Fruit fly (Drosophila melanogaster) whole organism, prepupa: ENCODE results near the gene glec.

Experiments used
- CG10631 ChIP-seq: fragments of 200-800 bp; sonication (Bioruptor generic); optimal IDR thresholded peaks from 2 replicates; lab custom pipeline; 2016; ENCODE audit warnings: missing biosample characterization, missing genetic modification characterization
- CG10669 ChIP-seq: fragments of 200-800 bp; sonication (Bioruptor generic); optimal IDR thresholded peaks from 3 replicates; lab custom pipeline; 2018; ENCODE audit warnings: missing biosample characterization, mild to moderate bottlenecking, missing genetic modification characterization, moderate library complexity
- CG11294 ChIP-seq: fragments of 200-800 bp; sonication (Bioruptor generic); IDR thresholded peaks from 2 replicates; pipeline ENCODE4 v1.3.6; 2022; ENCODE audit warnings: missing biosample characterization, missing genetic modification characterization
- CG11762 ChIP-seq: fragments of 200-800 bp; sonication (Bioruptor generic); optimal IDR thresholded peaks from 3 replicates; lab custom pipeline; 2016; ENCODE audit warnings: missing biosample characterization, missing genetic modification characterization; ENCODE audit not compliant: insufficient read depth
- CG11902 ChIP-seq: fragments of 200-800 bp; sonication (Bioruptor generic); optimal IDR thresholded peaks from 3 replicates; lab custom pipeline; 2016; ENCODE audit warnings: missing biosample characterization, missing genetic modification characterization
- CG15336 ChIP-seq: fragments of 200-800 bp; sonication (Bioruptor generic); IDR thresholded peaks from 2 replicates; pipeline ENCODE4 v1.3.6; 2022; ENCODE audit warnings: missing biosample characterization, missing genetic modification characterization
- CG16779 ChIP-seq: fragments of 200-800 bp; sonication (Bioruptor generic); optimal IDR thresholded peaks from 3 replicates; lab custom pipeline; 2017; ENCODE audit warnings: missing biosample characterization, mild to moderate bottlenecking, missing genetic modification characterization
- CG3032 ChIP-seq: fragments of 200-800 bp; optimal IDR thresholded peaks from 2 replicates; lab custom pipeline; 2019; ENCODE audit warnings: missing biosample characterization, mild to moderate bottlenecking, missing genetic modification characterization, moderate library complexity
- CG32006 ChIP-seq: fragments of 200-800 bp; sonication (Bioruptor generic); optimal IDR thresholded peaks from 3 replicates; lab custom pipeline; 2017; ENCODE audit warnings: missing biosample characterization, mild to moderate bottlenecking, missing genetic modification characterization
- CG3919 ChIP-seq: fragments of 200-800 bp; sonication (Bioruptor generic); optimal IDR thresholded peaks from 3 replicates; lab custom pipeline; 2016; ENCODE audit warnings: missing biosample characterization, missing genetic modification characterization
- CG4318 ChIP-seq: fragments of 200-800 bp; sonication (Bioruptor generic); optimal IDR thresholded peaks from 3 replicates; lab custom pipeline; 2017; ENCODE audit warnings: missing biosample characterization, mild to moderate bottlenecking, missing genetic modification characterization
- CG6163 ChIP-seq: fragments of 200-800 bp; sonication (Bioruptor generic); IDR thresholded peaks from 3 replicates; pipeline ENCODE4 v1.3.6; 2022; ENCODE audit warnings: missing biosample characterization, missing genetic modification characterization
- CG6276 ChIP-seq: fragments of 200-800 bp; sonication (Bioruptor generic); optimal IDR thresholded peaks from 2 replicates; lab custom pipeline; 2017; ENCODE audit warnings: missing biosample characterization, mild to moderate bottlenecking, missing genetic modification characterization
- CG6792 ChIP-seq: fragments of 200-800 bp; sonication (Bioruptor generic); optimal IDR thresholded peaks from 3 replicates; lab custom pipeline; 2016; ENCODE audit warnings: missing biosample characterization, missing genetic modification characterization
- CG6808 ChIP-seq: fragments of 200-800 bp; sonication (Bioruptor generic); optimal IDR thresholded peaks from 3 replicates; lab custom pipeline; 2017; ENCODE audit warnings: missing biosample characterization, missing genetic modification characterization, mild to moderate bottlenecking, moderate library complexity, missing genetic modification reagents
- CG6854 ChIP-seq: fragments of 200-800 bp; sonication (Bioruptor generic); optimal IDR thresholded peaks from 2 replicates; lab custom pipeline; 2017; ENCODE audit warnings: missing biosample characterization, mild to moderate bottlenecking, missing genetic modification characterization
- CG7368 ChIP-seq: fragments of 200-800 bp; sonication (Bioruptor generic); optimal IDR thresholded peaks from 3 replicates; lab custom pipeline; 2016; ENCODE audit warnings: missing biosample characterization, missing genetic modification characterization
- CG8119 ChIP-seq: fragments of 200-800 bp; sonication (Bioruptor generic); IDR thresholded peaks from 3 replicates; pipeline ENCODE4 v1.3.6; 2022; ENCODE audit warnings: missing biosample characterization, missing genetic modification characterization
- CG8319 ChIP-seq: fragments of 200-800 bp; sonication (Bioruptor generic); optimal IDR thresholded peaks from 3 replicates; lab custom pipeline; 2016; ENCODE audit warnings: missing biosample characterization, missing genetic modification characterization
- CG8632 ChIP-seq: fragments of 200-800 bp; sonication (Bioruptor generic); optimal IDR thresholded peaks from 3 replicates; lab custom pipeline; 2016; ENCODE audit warnings: missing biosample characterization, missing genetic modification characterization
- CG9139 ChIP-seq: fragments of 200-800 bp; sonication (Bioruptor generic); optimal IDR thresholded peaks from 3 replicates; lab custom pipeline; 2017; ENCODE audit warnings: missing biosample characterization, mild to moderate bottlenecking, missing genetic modification characterization
- Eip75B ChIP-seq: fragments of 200-800 bp; sonication (Bioruptor generic); optimal IDR thresholded peaks from 3 replicates; lab custom pipeline; 2016; ENCODE audit warnings: missing biosample characterization, missing genetic modification characterization
- Eip78C ChIP-seq: fragments of 200-800 bp; sonication (Bioruptor generic); peaks from one replicate; lab custom pipeline; 2016; ENCODE audit warnings: missing biosample characterization, missing genetic modification characterization
- Eip93F ChIP-seq: fragments of 200-800 bp; sonication (Bioruptor generic); optimal IDR thresholded peaks from 2 replicates; lab custom pipeline; 2016; ENCODE audit warnings: missing biosample characterization, mild to moderate bottlenecking, missing genetic modification characterization
- Ets21C ChIP-seq: fragments of 200-800 bp; sonication (Bioruptor generic); optimal IDR thresholded peaks from 3 replicates; lab custom pipeline; 2016; ENCODE audit warnings: missing biosample characterization, missing genetic modification characterization
- Ets96B ChIP-seq: fragments of 200-800 bp; optimal IDR thresholded peaks from 2 replicates; lab custom pipeline; 2019; ENCODE audit warnings: missing biosample characterization, mild to moderate bottlenecking, missing genetic modification characterization, moderate library complexity
- Gug ChIP-seq: fragments of 200-800 bp; sonication (Bioruptor generic); IDR thresholded peaks from 2 replicates; pipeline ENCODE4 v1.3.6; 2022; ENCODE audit warnings: missing biosample characterization, missing genetic modification characterization
- Hr39 ChIP-seq: fragments of 200-800 bp; sonication (Bioruptor generic); optimal IDR thresholded peaks from 2 replicates; lab custom pipeline; 2016; ENCODE audit warnings: missing biosample characterization, missing genetic modification characterization
- Hr4 ChIP-seq: fragments of 200-800 bp; sonication (Bioruptor generic); optimal IDR thresholded peaks from 3 replicates; lab custom pipeline; 2016; ENCODE audit warnings: missing biosample characterization, missing genetic modification characterization
- Lpt ChIP-seq: fragments of 200-800 bp; sonication (Bioruptor generic); optimal IDR thresholded peaks from 3 replicates; lab custom pipeline; 2016; ENCODE audit warnings: missing biosample characterization, missing genetic modification characterization
- Met ChIP-seq: fragments of 200-800 bp; sonication (Bioruptor generic); optimal IDR thresholded peaks from 3 replicates; lab custom pipeline; 2016; ENCODE audit warnings: missing biosample characterization, missing genetic modification characterization
- Sox102F ChIP-seq: fragments of 200-800 bp; sonication (Bioruptor generic); optimal IDR thresholded peaks from 2 replicates; lab custom pipeline; 2016; ENCODE audit warnings: missing biosample characterization, mild to moderate bottlenecking, missing genetic modification characterization
- Sox14 ChIP-seq: fragments of 200-800 bp; sonication (Bioruptor generic); optimal IDR thresholded peaks from 3 replicates; lab custom pipeline; 2016; ENCODE audit warnings: missing biosample characterization, missing genetic modification characterization
- Sox15 ChIP-seq: fragments of 200-800 bp; sonication (Bioruptor generic); optimal IDR thresholded peaks from 3 replicates; lab custom pipeline; 2016; ENCODE audit warnings: missing biosample characterization, missing genetic modification characterization
- acj6 ChIP-seq: fragments of 200-800 bp; sonication (Bioruptor generic); optimal IDR thresholded peaks from 3 replicates; lab custom pipeline; 2016; ENCODE audit warnings: missing biosample characterization, missing genetic modification characterization
- cyc ChIP-seq: fragments of 200-800 bp; sonication (Bioruptor generic); optimal IDR thresholded peaks from 3 replicates; lab custom pipeline; 2016; ENCODE audit warnings: missing biosample characterization, missing genetic modification characterization
- dac ChIP-seq: fragments of 200-800 bp; sonication (Bioruptor generic); optimal IDR thresholded peaks from 2 replicates; lab custom pipeline; 2017; ENCODE audit warnings: missing biosample characterization, mild to moderate bottlenecking, missing genetic modification characterization
- dsx ChIP-seq: fragments of 200-800 bp; optimal IDR thresholded peaks from 3 replicates; lab custom pipeline; 2019; ENCODE audit warnings: missing biosample characterization, mild to moderate bottlenecking, missing genetic modification characterization, moderate library complexity; ENCODE audit not compliant: poor library complexity, severe bottlenecking
- eg ChIP-seq: fragments of 200-800 bp; sonication (Bioruptor generic); IDR thresholded peaks from 3 replicates; pipeline ENCODE4 v1.3.6; 2022; ENCODE audit warnings: missing biosample characterization, missing genetic modification characterization
- esn ChIP-seq: fragments of 200-800 bp; sonication (Bioruptor generic); optimal IDR thresholded peaks from 2 replicates; lab custom pipeline; 2016; ENCODE audit warnings: missing biosample characterization, mild to moderate bottlenecking, missing genetic modification characterization, moderate library complexity
- fd59A ChIP-seq: fragments of 200-800 bp; sonication (Bioruptor generic); optimal IDR thresholded peaks from 2 replicates; lab custom pipeline; 2017; ENCODE audit warnings: missing biosample characterization, mild to moderate bottlenecking, missing genetic modification characterization, missing genetic modification reagents
- fd85E ChIP-seq: fragments of 200-800 bp; sonication (Bioruptor generic); optimal IDR thresholded peaks from 3 replicates; lab custom pipeline; 2016; ENCODE audit warnings: missing biosample characterization, missing genetic modification characterization
- fkh ChIP-seq: fragments of 200-800 bp; sonication (Bioruptor generic); optimal IDR thresholded peaks from 3 replicates; lab custom pipeline; 2017; ENCODE audit warnings: missing biosample characterization, mild to moderate bottlenecking, missing genetic modification characterization, moderate library complexity
- lz ChIP-seq: fragments of 200-800 bp; sonication (Bioruptor generic); optimal IDR thresholded peaks from 3 replicates; lab custom pipeline; 2016; ENCODE audit warnings: missing biosample characterization, missing genetic modification characterization
- net ChIP-seq: fragments of 200-800 bp; sonication (Bioruptor generic); optimal IDR thresholded peaks from 3 replicates; lab custom pipeline; 2016; ENCODE audit warnings: missing biosample characterization, missing genetic modification characterization
- pdm3 ChIP-seq: fragments of 200-800 bp; sonication (Bioruptor generic); optimal IDR thresholded peaks from 3 replicates; lab custom pipeline; 2016; ENCODE audit warnings: missing biosample characterization, missing genetic modification characterization
- salr ChIP-seq, 2 experiments: fragments of 200-800 bp; sonication (Bioruptor generic); optimal IDR thresholded peaks; 3 replicates each; lab custom pipeline; 2016 to 2018; ENCODE audit warnings: missing biosample characterization in 2 of 2, missing genetic modification characterization in 2 of 2, mild to moderate bottlenecking in 1 of 2
- ss ChIP-seq, 2 experiments: fragments of 200-800 bp; sonication (Bioruptor generic); optimal IDR thresholded peaks; 2 replicates in 1 of 2; 3 replicates in 1 of 2; lab custom pipeline; 2017 to 2018; ENCODE audit warnings: mild to moderate bottlenecking in 2 of 2, missing biosample characterization in 2 of 2, missing genetic modification characterization in 2 of 2, moderate library complexity in 1 of 2
- svp ChIP-seq: fragments of 200-800 bp; sonication (Bioruptor generic); peaks from one replicate; lab custom pipeline; 2016; ENCODE audit warnings: missing biosample characterization, missing genetic modification characterization
- vri ChIP-seq: fragments of 200-800 bp; sonication (Bioruptor generic); optimal IDR thresholded peaks from 3 replicates; lab custom pipeline; 2016; ENCODE audit warnings: missing biosample characterization, mild to moderate bottlenecking, missing genetic modification characterization

The glec gene

DNA sequence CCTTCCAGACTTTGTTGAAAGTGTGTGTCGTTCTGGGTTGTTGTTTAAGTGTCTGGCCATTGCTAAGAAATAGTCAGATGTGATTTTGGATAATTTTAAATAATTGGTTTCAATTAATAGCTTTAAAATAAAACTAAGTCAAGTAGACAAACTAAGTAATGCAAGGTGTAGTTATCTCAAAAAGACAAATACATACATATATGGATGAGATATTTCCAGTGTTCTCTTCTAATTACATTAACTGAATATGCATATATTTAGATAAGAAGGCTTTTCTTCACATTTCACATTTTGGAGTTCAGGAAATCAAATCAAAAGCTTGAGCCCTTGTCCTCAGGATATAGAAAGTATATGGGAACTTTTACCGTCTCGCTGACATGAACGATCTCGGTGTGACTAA is 21.6 kb upstream of the glec start, which contains the start of gene P5CDh2:
Gene P5CDh2 (plus strand): TSS at position 301 of the 400 bp plus-strand sequence.
- no peak for TF ChIP-seq CG3032 (tag; lab: Kevin White, UChicago)
- TF ChIP-seq Sox102F = no peak

DNA sequence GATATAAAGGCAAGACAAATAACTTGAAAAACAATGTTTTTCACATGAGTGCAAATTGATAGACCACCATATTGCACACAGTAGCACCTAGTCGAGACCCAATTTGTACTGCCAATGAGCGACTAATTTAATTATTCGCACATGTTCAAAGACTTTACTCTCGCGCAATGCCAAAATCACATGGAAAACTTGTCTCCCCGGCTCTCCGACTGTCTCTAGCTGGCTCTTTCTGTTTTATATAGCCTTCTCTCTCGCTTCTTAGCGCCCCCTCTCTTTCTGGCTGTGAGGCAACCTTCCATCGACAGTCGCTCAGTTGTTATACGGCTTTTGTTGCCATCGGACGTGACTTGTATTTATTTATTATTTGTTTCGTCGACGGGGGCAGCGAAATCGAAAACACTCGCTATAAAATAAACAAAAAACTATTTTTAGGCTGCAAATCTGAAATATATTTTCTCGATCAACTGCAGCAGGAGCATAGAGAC is 19.0 kb upstream of the glec start, which contains the start of gene CG6656:
Gene CG6656 (plus strand): TSS at position 312 of the 485 bp plus-strand sequence.
- peak; percentile 26 for TF ChIP-seq esn (GFP tag; lab: Kevin White, UChicago)
- peak; percentile 22 for TF ChIP-seq CG10669 (GFP tag; lab: Kevin White, UChicago)
- TF ChIP-seq CG8319 (GFP tag; lab: Kevin White, UChicago) = no peak
- no peak for TF ChIP-seq CG6808
- TF ChIP-seq Hr39 (GFP tag; lab: Kevin White, UChicago) = no peak
- TF ChIP-seq Eip78C (GFP tag; lab: Kevin White, UChicago) = peak; percentile 80
- peak; percentile 24 for TF ChIP-seq CG9139 (GFP tag; lab: Kevin White, UChicago)
- peak; percentile 76 for TF ChIP-seq Lpt (GFP tag; lab: Kevin White, UChicago)
- peak; percentile 5 for TF ChIP-seq CG16779 (tag; lab: Kevin White, UChicago)
- TF ChIP-seq CG8632 (GFP tag; lab: Kevin White, UChicago) = no peak
- TF ChIP-seq fd59A (GFP tag; lab: Kevin White, UChicago) = no peak
- TF ChIP-seq CG11294 (GFP tag; lab: Robert Waterston, UW) = peak; percentile 33; the same call in 1 of the 2 replicates
- TF ChIP-seq Eip75B (GFP tag; lab: Kevin White, UChicago) = no peak
- TF ChIP-seq Ets96B (tag; lab: Kevin White, UChicago) = peak; percentile 19
- peak; percentile 25 for TF ChIP-seq CG6854 (GFP tag; lab: Kevin White, UChicago)
- TF ChIP-seq CG11902 (GFP tag; lab: Kevin White, UChicago) = no peak
- TF ChIP-seq CG10631 (GFP tag; lab: Kevin White, UChicago) = no peak
- peak; percentile 2 for TF ChIP-seq net
- TF ChIP-seq dac (GFP tag; lab: Kevin White, UChicago) = no peak
- no peak for TF ChIP-seq CG11762 (GFP tag; lab: Kevin White, UChicago)
- TF ChIP-seq fd85E = peak; percentile 17
- TF ChIP-seq CG3919 = peak; percentile 37
- no peak for TF ChIP-seq Ets21C (GFP tag; lab: Kevin White, UChicago)
- no peak for TF ChIP-seq CG7368 (GFP tag; lab: Kevin White, UChicago)
- TF ChIP-seq CG15336 (GFP tag; lab: Robert Waterston, UW) = peak; percentile 64
- peak; percentile 42; the same call in 2 of the 3 replicates for TF ChIP-seq CG8119
- no peak for TF ChIP-seq Eip93F (GFP tag; lab: Kevin White, UChicago)
- TF ChIP-seq lz (GFP tag; lab: Kevin White, UChicago) = no peak
- no peak for TF ChIP-seq cyc
- peak; percentile 87 for TF ChIP-seq dsx (GFP tag; lab: Kevin White, UChicago)
- no peak for TF ChIP-seq Hr4
- TF ChIP-seq CG3032 (tag; lab: Kevin White, UChicago) = no peak
- TF ChIP-seq Gug (GFP tag; lab: Robert Waterston, UW) = no peak
- TF ChIP-seq CG6163 (GFP tag; lab: Robert Waterston, UW) = peak; percentile 76; the same call in 2 of the 3 replicates
- no peak for TF ChIP-seq pdm3 (GFP tag; lab: Kevin White, UChicago)
- peak; percentile 22 to 49 for TF ChIP-seq ss (GFP tag; optimal IDR thresholded peaks at IDR 0.05; lab: Kevin White, UChicago)
- TF ChIP-seq CG32006 (GFP tag; lab: Kevin White, UChicago) = no peak
- TF ChIP-seq Sox15 (GFP tag; lab: Kevin White, UChicago) = no peak
- peak; percentile 58 for TF ChIP-seq svp
- TF ChIP-seq vri (GFP tag; lab: Kevin White, UChicago) = peak; percentile 83
- TF ChIP-seq eg = no peak; the same call in 2 of the 3 replicates
- TF ChIP-seq acj6 (GFP tag; lab: Kevin White, UChicago) = no peak
- peak; percentile 23 for TF ChIP-seq Sox14 (GFP tag; lab: Kevin White, UChicago)
- TF ChIP-seq CG6276 (GFP tag; lab: Kevin White, UChicago) = no peak
- peak; percentile 47 for TF ChIP-seq fkh
- TF ChIP-seq salr (GFP tag; optimal IDR thresholded peaks at IDR 0.05; lab: Kevin White, UChicago) = no peak
- TF ChIP-seq CG4318 (GFP tag; lab: Kevin White, UChicago) = no peak
- peak; percentile 17 for TF ChIP-seq CG6792 (GFP tag; lab: Kevin White, UChicago)
- TF ChIP-seq Met (GFP tag; lab: Kevin White, UChicago) = no peak
